Worm (Caenorhabditis elegans) whole organism, L4 larva: ENCODE results near the gene ttr-24.
A peak's percentile ranks its signal among the peaks of the same experiment; 100 is the strongest.

Experiments
- ZK546.5 ChIP-seq, 2 experiments: sonication (generic microtip); optimal IDR thresholded peaks; 2 replicates each; lab custom pipeline; 2017; ENCODE audit warnings: missing biosample characterization in 2 of 2, missing genetic modification characterization in 2 of 2
- aly-2 ChIP-seq: sonication (generic microtip); optimal IDR thresholded peaks from 2 replicates; lab custom pipeline; 2018; ENCODE audit warnings: missing biosample characterization, missing genetic modification characterization
- ceh-82 ChIP-seq: sonication (generic microtip); optimal IDR thresholded peaks from 2 replicates; lab custom pipeline; 2017; ENCODE audit warnings: missing biosample characterization, missing genetic modification characterization
- hlh-30 ChIP-seq: sonication (generic microtip); optimal IDR thresholded peaks from 2 replicates; lab custom pipeline; 2017; ENCODE audit warnings: antibody characterized with exemption, mild to moderate bottlenecking, missing genetic modification characterization, missing compliant biosample characterization; ENCODE audit not compliant: insufficient read depth
- mep-1 ChIP-seq: fragments of 150-350 bp; sonication (generic microtip); optimal IDR thresholded peaks from 3 replicates; lab custom pipeline; 2014; ENCODE audit warnings: missing biosample characterization, missing genetic modification characterization
- mxl-2 ChIP-seq: fragments of 200-800 bp; sonication (Bioruptor generic); conservative IDR thresholded peaks from 2 replicates; pipeline ENCODE4 v1.3.6; 2022; ENCODE audit warnings: missing genetic modification reagents, missing genetic modification characterization, missing compliant biosample characterization
- nhr-237 ChIP-seq: sonication (generic microtip); optimal IDR thresholded peaks from 2 replicates; lab custom pipeline; 2017; ENCODE audit warnings: missing biosample characterization, missing genetic modification characterization
- nhr-76 ChIP-seq: fragments of 150-350 bp; optimal IDR thresholded peaks from 2 replicates; lab custom pipeline; 2014; ENCODE audit warnings: missing biosample characterization, missing genetic modification characterization
- saeg-2 ChIP-seq: fragments of 200-800 bp; sonication (Bioruptor generic); IDR thresholded peaks from 2 replicates; pipeline ENCODE4 v1.3.6; 2022; ENCODE audit warnings: missing genetic modification reagents, missing genetic modification characterization, missing compliant biosample characterization
- skn-1 ChIP-seq: fragments of 150-350 bp; optimal IDR thresholded peaks from 2 replicates; lab custom pipeline; 2014; ENCODE audit warnings: missing biosample characterization, missing genetic modification characterization
- tag-97 ChIP-seq: fragments of 200-800 bp; sonication (Bioruptor generic); IDR thresholded peaks from 2 replicates; pipeline ENCODE4 v1.3.6; 2022; ENCODE audit warnings: missing genetic modification characterization, missing compliant biosample characterization
- unc-130 ChIP-seq: sonication (generic microtip); optimal IDR thresholded peaks from 2 replicates; lab custom pipeline; 2016; ENCODE audit warnings: missing genetic modification reagents, missing genetic modification characterization, missing compliant biosample characterization
- unc-39 ChIP-seq: sonication (generic microtip); optimal IDR thresholded peaks from 2 replicates; lab custom pipeline; 2017; ENCODE audit warnings: missing biosample characterization, missing genetic modification characterization
- unc-62 ChIP-seq, 3 experiments: fragments of 150-350 bp in 1 of 3; sonication (generic microtip); optimal IDR thresholded peaks in 2 of 3; peaks in 1 of 3; 1 replicate in 1 of 3; 2 replicates in 2 of 3; lab custom pipeline; 2014 to 2017; ENCODE audit warnings: missing biosample characterization in 3 of 3, missing genetic modification characterization in 3 of 3, missing genetic modification reagents in 3 of 3, missing genotype in 1 of 3

- TF ChIP-seq saeg-2 (no peak), tag-97 (GFP tag; lab: Robert Waterston, UW) (no peak), ZK546.5 (tag; optimal IDR thresholded peaks at IDR 0.05; lab: Kevin White, UChicago) (no peak), hlh-30 (tag; lab: Kevin White, UChicago) (peak; percentile 12), aly-2 (tag; lab: Kevin White, UChicago) (no peak), unc-62 (GFP tag; optimal IDR thresholded peaks at IDR 0.05 in 1 of 2; lab: Kevin White, UChicago) (no peak), unc-62 (tag; optimal IDR thresholded peaks at IDR 0.05; lab: Kevin White, UChicago) (no peak), ceh-82 (tag; lab: Kevin White, UChicago) (no peak), unc-130 (GFP tag; lab: Kevin White, UChicago) (no peak), mxl-2 (no peak), nhr-237 (tag; lab: Kevin White, UChicago) (no peak), mep-1 (tag; lab: Kevin White, UChicago) (no peak), unc-39 (no peak), skn-1 (tag; lab: Kevin White, UChicago) (no peak), nhr-76 (tag; lab: Kevin White, UChicago) (no peak)
These were observed 22.8 kb downstream of the ttr-24 start, which contains the start of gene ints-5 for ce11 chrV:18533606-18534005.
